Worm (Caenorhabditis elegans) whole organism, L2 larva: ENCODE measurements around the gene T07D3.4.
A peak's percentile ranks its signal among the peaks of the same experiment; 100 is the strongest.

Source experiments
- C34F6.9 ChIP-seq: fragments of 150-350 bp; optimal IDR thresholded peaks from 2 replicates; lab custom pipeline; 2014; ENCODE audit warnings: missing biosample characterization, missing genetic modification characterization
- F13H6.1 ChIP-seq: sonication (generic microtip); optimal IDR thresholded peaks from 2 replicates; lab custom pipeline; 2016; ENCODE audit warnings: missing genetic modification characterization, missing compliant biosample characterization
- R02D3.7 ChIP-seq: fragments of 150-350 bp; optimal IDR thresholded peaks from 2 replicates; lab custom pipeline; 2014; ENCODE audit warnings: missing biosample characterization, missing genetic modification characterization
- ZK546.5 ChIP-seq: sonication (generic microtip); optimal IDR thresholded peaks from 2 replicates; lab custom pipeline; 2017; ENCODE audit warnings: missing biosample characterization, missing genetic modification characterization
- alr-1 ChIP-seq: fragments of 150-350 bp; optimal IDR thresholded peaks from 2 replicates; lab custom pipeline; 2014; ENCODE audit warnings: missing biosample characterization, missing genetic modification characterization
- ama-1 ChIP-seq: fragments of 150-350 bp; optimal IDR thresholded peaks from 2 replicates; lab custom pipeline; 2018; ENCODE audit warnings: inconsistent platforms
- blmp-1 ChIP-seq: sonication (generic microtip); optimal IDR thresholded peaks from 2 replicates; lab custom pipeline; 2017; ENCODE audit warnings: missing genetic modification characterization, mild to moderate bottlenecking, missing compliant biosample characterization, antibody characterized with exemption, moderate library complexity; ENCODE audit not compliant: insufficient read depth
- dmd-4 ChIP-seq: sonication (generic microtip); optimal IDR thresholded peaks from 2 replicates; lab custom pipeline; 2017; ENCODE audit warnings: missing biosample characterization, missing genetic modification characterization
- egl-27 ChIP-seq: sonication (generic microtip); optimal IDR thresholded peaks from 3 replicates; lab custom pipeline; 2017; ENCODE audit warnings: missing biosample characterization, missing genetic modification reagents, missing genetic modification characterization
- elt-1 ChIP-seq: fragments of 150-350 bp; optimal IDR thresholded peaks from 2 replicates; lab custom pipeline; 2014; ENCODE audit warnings: missing biosample characterization, missing genetic modification characterization
- elt-3 ChIP-seq: sonication (generic microtip); optimal IDR thresholded peaks from 2 replicates; lab custom pipeline; 2017; ENCODE audit warnings: missing biosample characterization, missing genetic modification characterization
- fos-1 ChIP-seq: fragments of 150-350 bp; optimal IDR thresholded peaks from 2 replicates; lab custom pipeline; 2014; ENCODE audit warnings: missing biosample characterization, missing genetic modification characterization
- gmeb-1 ChIP-seq: fragments of 150-350 bp; optimal IDR thresholded peaks from 2 replicates; lab custom pipeline; 2014; ENCODE audit warnings: missing biosample characterization, missing genetic modification characterization
- lin-13 ChIP-seq: fragments of 150-350 bp; optimal IDR thresholded peaks from 2 replicates; lab custom pipeline; 2014; ENCODE audit warnings: missing biosample characterization, missing genetic modification reagents, missing genetic modification characterization
- lin-39 ChIP-seq: fragments of 150-350 bp; optimal IDR thresholded peaks from 2 replicates; lab custom pipeline; 2014; ENCODE audit warnings: missing biosample characterization, missing genetic modification reagents, missing genetic modification characterization
- mab-5 ChIP-seq: fragments of 150-350 bp; optimal IDR thresholded peaks from 2 replicates; lab custom pipeline; 2014; ENCODE audit warnings: missing biosample characterization, missing genetic modification characterization
- mbf-1 ChIP-seq: sonication (generic microtip); optimal IDR thresholded peaks from 2 replicates; lab custom pipeline; 2017; ENCODE audit warnings: missing biosample characterization, missing genetic modification characterization
- mdl-1 ChIP-seq, 2 experiments: fragments of 150-350 bp in 1 of 2; sonication (generic microtip) in 1 of 2; optimal IDR thresholded peaks; 2 replicates each; lab custom pipeline; 2017; ENCODE audit warnings: missing biosample characterization in 2 of 2, missing genetic modification characterization in 2 of 2
- nhr-10 ChIP-seq: sonication (generic microtip); optimal IDR thresholded peaks from 2 replicates; lab custom pipeline; 2017; ENCODE audit warnings: missing biosample characterization, missing genetic modification characterization
- nhr-11 ChIP-seq: fragments of 150-350 bp; optimal IDR thresholded peaks from 2 replicates; lab custom pipeline; 2014; ENCODE audit warnings: missing biosample characterization, missing genetic modification characterization
- nhr-12 ChIP-seq: fragments of 150-350 bp; optimal IDR thresholded peaks from 2 replicates; lab custom pipeline; 2014; ENCODE audit warnings: missing biosample characterization, missing genetic modification characterization
- nhr-129 ChIP-seq: fragments of 150-350 bp; optimal IDR thresholded peaks from 2 replicates; lab custom pipeline; 2014; ENCODE audit warnings: missing biosample characterization, missing genetic modification characterization
- nhr-21 ChIP-seq: fragments of 150-350 bp; optimal IDR thresholded peaks from 2 replicates; lab custom pipeline; 2014; ENCODE audit warnings: missing biosample characterization, missing genetic modification characterization
- nhr-23 ChIP-seq: fragments of 150-350 bp; optimal IDR thresholded peaks from 2 replicates; lab custom pipeline; 2014; ENCODE audit warnings: missing biosample characterization, missing genetic modification reagents, missing genetic modification characterization
- nhr-25 ChIP-seq: fragments of 150-350 bp; sonication (generic microtip); optimal IDR thresholded peaks from 3 replicates; lab custom pipeline; 2014; ENCODE audit warnings: missing biosample characterization, missing genetic modification characterization
- nhr-77 ChIP-seq: fragments of 150-350 bp; optimal IDR thresholded peaks from 2 replicates; lab custom pipeline; 2014; ENCODE audit warnings: missing biosample characterization, missing genetic modification characterization
- peb-1 ChIP-seq: fragments of 150-350 bp; optimal IDR thresholded peaks from 2 replicates; lab custom pipeline; 2014; ENCODE audit warnings: missing biosample characterization, missing genetic modification characterization
- sem-4 ChIP-seq: fragments of 150-350 bp; optimal IDR thresholded peaks from 2 replicates; lab custom pipeline; 2014; ENCODE audit warnings: missing biosample characterization, missing genetic modification reagents, missing genetic modification characterization
- skn-1 ChIP-seq: sonication (generic microtip); optimal IDR thresholded peaks from 2 replicates; lab custom pipeline; 2017; ENCODE audit warnings: missing biosample characterization, missing genetic modification characterization
- sma-9 ChIP-seq, 2 experiments: fragments of 150-350 bp in 1 of 2; sonication (generic microtip) in 1 of 2; optimal IDR thresholded peaks; 2 replicates each; lab custom pipeline; 2014 to 2016; ENCODE audit warnings: missing genetic modification characterization in 2 of 2, mild to moderate bottlenecking in 1 of 2, missing biosample characterization in 1 of 2, missing compliant biosample characterization in 1 of 2, missing genetic modification reagents in 1 of 2, moderate library complexity in 1 of 2
- snpc-4 ChIP-seq: fragments of 150-350 bp; optimal IDR thresholded peaks from 2 replicates; lab custom pipeline; 2014; ENCODE audit warnings: missing biosample characterization, missing genetic modification characterization
- unc-55 ChIP-seq: fragments of 150-350 bp; sonication (generic microtip); optimal IDR thresholded peaks from 3 replicates; lab custom pipeline; 2014; ENCODE audit warnings: missing biosample characterization, missing genetic modification reagents, missing genetic modification characterization
- unc-62 ChIP-seq: fragments of 150-350 bp; optimal IDR thresholded peaks from 2 replicates; lab custom pipeline; 2014; ENCODE audit warnings: missing biosample characterization, missing genetic modification reagents, missing genetic modification characterization
- zag-1 ChIP-seq: fragments of 150-350 bp; optimal IDR thresholded peaks from 2 replicates; lab custom pipeline; 2014; ENCODE audit warnings: missing biosample characterization, missing genetic modification characterization
- ztf-1 ChIP-seq: fragments of 200-800 bp; sonication (Bioruptor generic); conservative IDR thresholded peaks from 2 replicates; pipeline ENCODE4 v1.3.6; 2022; ENCODE audit warnings: missing genetic modification characterization, missing compliant biosample characterization
- ztf-11 ChIP-seq: sonication (generic microtip); optimal IDR thresholded peaks from 2 replicates; lab custom pipeline; 2017; ENCODE audit warnings: missing biosample characterization, missing genetic modification characterization

The T07D3.4 gene

ce11 chrII:888024-888423 is at the start of gene T07D3.4:
Gene T07D3.4 (plus strand): TSS chrII:888309.
- TF ChIP-seq fos-1 (tag; lab: Kevin White, UChicago) (peak; percentile 61), lin-39 (tag; lab: Kevin White, UChicago) (no peak), nhr-129 (tag; lab: Kevin White, UChicago) (no peak), sma-9 (GFP tag; optimal IDR thresholded peaks at IDR 0.05; lab: Kevin White, UChicago) (peak; percentile 37), sma-9 (tag; optimal IDR thresholded peaks at IDR 0.05; lab: Kevin White, UChicago) (no peak), alr-1 (tag; lab: Kevin White, UChicago) (no peak)

DNA sequence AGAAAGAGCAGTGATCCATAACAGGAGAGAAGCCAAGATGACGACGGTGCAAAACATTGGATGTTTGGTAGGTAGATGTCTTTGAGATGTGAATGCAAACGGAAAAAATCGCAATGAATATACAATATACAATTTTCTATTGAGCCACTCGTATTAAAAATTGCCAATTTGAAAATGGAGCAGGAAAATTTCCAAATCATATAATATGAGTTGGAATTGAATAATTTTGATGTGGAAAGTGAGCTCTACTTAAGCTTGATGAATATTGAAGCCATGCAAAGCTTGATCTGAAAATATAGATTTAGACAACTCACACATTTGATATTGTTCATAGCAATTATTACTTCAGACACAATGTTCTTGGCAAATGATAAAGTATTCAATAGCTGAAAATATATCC is 49.7 kb upstream of the T07D3.4 start, which contains the start of gene F28A10.8:
Gene F28A10.8 (minus strand): TSS at position 101 of the 400 bp plus-strand sequence.
- TF ChIP-seq unc-55 (GFP tag; lab: Kevin White, UChicago), result no peak
- no peak for TF ChIP-seq gmeb-1
- TF ChIP-seq snpc-4 (tag; lab: Kevin White, UChicago), result no peak
- no peak for TF ChIP-seq nhr-11 (tag; lab: Kevin White, UChicago)
- TF ChIP-seq zag-1, result no peak
- no peak for TF ChIP-seq dmd-4 (tag; lab: Kevin White, UChicago)
- no peak for TF ChIP-seq sem-4
- no peak for TF ChIP-seq nhr-10
- TF ChIP-seq elt-3 (tag; lab: Kevin White, UChicago), result no peak
- no peak for TF ChIP-seq nhr-25 (tag; lab: Kevin White, UChicago)
- TF ChIP-seq C34F6.9 (tag; lab: Kevin White, UChicago), result no peak
- no peak for TF ChIP-seq nhr-21 (tag; lab: Kevin White, UChicago)
- TF ChIP-seq lin-13, result no peak
- no peak for TF ChIP-seq peb-1
- no peak for TF ChIP-seq ztf-1
- TF ChIP-seq alr-1 (tag; lab: Kevin White, UChicago), result no peak
- TF ChIP-seq fos-1 (tag; lab: Kevin White, UChicago), result no peak
- TF ChIP-seq R02D3.7, result no peak
- TF ChIP-seq nhr-77 (tag; lab: Kevin White, UChicago), result no peak
- no peak for TF ChIP-seq mbf-1 (tag; lab: Kevin White, UChicago)
- TF ChIP-seq, all 48 proteins: peak for 0

- TF ChIP-seq nhr-12 (tag; lab: Kevin White, UChicago) (no peak), elt-3 (tag; lab: Kevin White, UChicago) (no peak), nhr-23 (tag; lab: Kevin White, UChicago) (no peak), C34F6.9 (tag; lab: Kevin White, UChicago) (no peak), mbf-1 (tag; lab: Kevin White, UChicago) (no peak), F13H6.1 (no peak), ama-1 (lab: Kevin White, UChicago) (no peak), unc-62 (GFP tag; lab: Kevin White, UChicago) (no peak), sem-4 (no peak), gmeb-1 (no peak), elt-1 (tag; lab: Kevin White, UChicago) (no peak), alr-1 (tag; lab: Kevin White, UChicago) (no peak), fos-1 (tag; lab: Kevin White, UChicago) (no peak), egl-27 (no peak), ztf-1 (no peak), skn-1 (tag; lab: Kevin White, UChicago) (no peak)
These were observed 48.0 kb upstream of the T07D3.4 start, which contains the start of gene clc-33 for ce11 chrII:840131-840530. Gene clc-33 (plus strand): TSS chrII:840431.

DNA sequence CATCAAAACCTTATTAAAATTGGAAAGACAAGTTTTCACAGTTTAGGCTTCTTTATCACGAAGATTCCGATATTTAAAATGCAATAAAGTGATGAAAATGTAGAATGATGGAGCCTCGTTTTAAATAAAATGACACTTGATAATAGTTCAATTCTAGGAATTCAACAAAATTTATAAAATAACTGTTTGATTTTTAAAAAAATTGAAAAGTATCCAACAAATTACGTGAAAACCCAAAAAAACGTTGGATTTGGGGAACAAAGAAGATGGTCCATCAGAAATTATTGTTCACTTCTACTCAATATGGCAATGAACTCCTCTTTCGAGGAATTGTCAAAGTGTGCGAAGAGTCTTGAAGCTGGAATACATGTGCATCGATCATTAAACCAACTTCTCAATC is 44.1 kb upstream of the T07D3.4 start, which contains the start of gene F28A10.4:
Gene F28A10.4 (plus strand): TSS at position 301 of the 400 bp plus-strand sequence.
- TF ChIP-seq R02D3.7 (no peak), elt-1 (tag; lab: Kevin White, UChicago) (no peak), blmp-1 (tag; lab: Kevin White, UChicago) (no peak), mab-5 (tag; lab: Kevin White, UChicago) (no peak), skn-1 (tag; lab: Kevin White, UChicago) (no peak), ZK546.5 (tag; lab: Kevin White, UChicago) (no peak), F13H6.1 (no peak), nhr-12 (tag; lab: Kevin White, UChicago) (no peak), nhr-23 (tag; lab: Kevin White, UChicago) (no peak), gmeb-1 (no peak), alr-1 (tag; lab: Kevin White, UChicago) (no peak), nhr-77 (tag; lab: Kevin White, UChicago) (no peak), ztf-11 (tag; lab: Kevin White, UChicago) (no peak), mdl-1 (tag; optimal IDR thresholded peaks at IDR 0.05; lab: Kevin White, UChicago) (no peak), peb-1 (no peak), lin-13 (no peak)
